Worm (Caenorhabditis elegans): ENCODE measurements around the gene Y67D8B.1.

DNA sequence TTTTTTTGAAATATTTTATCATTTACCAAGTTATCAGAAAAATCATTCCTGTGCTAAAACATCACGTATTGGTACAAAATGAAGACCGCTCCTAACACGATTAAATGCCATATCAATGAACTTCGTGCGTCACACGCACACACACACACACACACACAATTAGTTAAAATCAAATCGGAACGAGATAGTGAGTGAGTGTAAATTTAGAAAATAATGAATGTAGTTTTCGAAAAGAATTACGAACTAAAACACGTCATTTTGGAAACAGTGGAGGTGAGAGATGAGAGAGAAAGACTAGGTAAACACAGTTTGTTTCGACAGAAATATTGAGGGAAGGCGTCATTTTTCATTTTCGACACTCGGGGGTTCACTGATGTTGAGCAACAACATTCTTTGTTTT lies 5.5 kb downstream of the Y67D8B.1 start:
- no peak for TF ChIP-seq cog-1 (tag; optimal IDR thresholded peaks at IDR 0.05)
- no peak for TF ChIP-seq ztf-29 (GFP tag; IDR thresholded peaks at IDR 0.05)
- TF ChIP-seq klf-2 (GFP tag; conservative IDR thresholded peaks at IDR 0.05), result no peak
